Fruit fly (Drosophila melanogaster) whole organism, embryonic: Measurements from ENCODE around the gene CG43367.

ENCODE experiments used
- Aef1 ChIP-seq: fragments of 200-800 bp; sonication (Bioruptor generic); IDR thresholded peaks from 3 replicates; pipeline ENCODE4 v1.3.6; 2022; ENCODE audit warnings: missing biosample characterization, missing genetic modification characterization
- Atf3 ChIP-seq: fragments of 200-800 bp; sonication (Bioruptor generic); optimal IDR thresholded peaks from 3 replicates; lab custom pipeline; 2016; ENCODE audit warnings: missing biosample characterization, missing genetic modification characterization
- CG10147 ChIP-seq: fragments of 200-800 bp; sonication (Bioruptor generic); optimal IDR thresholded peaks from 2 replicates; lab custom pipeline; 2019; ENCODE audit warnings: missing biosample characterization, mild to moderate bottlenecking, missing genetic modification characterization, moderate library complexity
- CG10209 ChIP-seq: fragments of 200-800 bp; sonication (Bioruptor generic); optimal IDR thresholded peaks from 3 replicates; lab custom pipeline; 2017; ENCODE audit warnings: missing biosample characterization, mild to moderate bottlenecking, missing genetic modification characterization, missing genetic modification reagents
- CG10543 ChIP-seq: fragments of 200-800 bp; sonication (Bioruptor generic); optimal IDR thresholded peaks from 3 replicates; lab custom pipeline; 2017; ENCODE audit warnings: missing biosample characterization, mild to moderate bottlenecking, missing genetic modification characterization, moderate library complexity
- CG12299 ChIP-seq: fragments of 200-800 bp; sonication (Bioruptor generic); optimal IDR thresholded peaks from 2 replicates; lab custom pipeline; 2018; ENCODE audit warnings: missing biosample characterization, mild to moderate bottlenecking, missing genetic modification characterization
- CG13624 ChIP-seq: fragments of 200-800 bp; sonication (Bioruptor generic); optimal IDR thresholded peaks from 2 replicates; lab custom pipeline; 2016; ENCODE audit warnings: missing biosample characterization, missing genetic modification characterization
- CG3065 ChIP-seq: fragments of 200-800 bp; sonication (Bioruptor generic); optimal IDR thresholded peaks from 2 replicates; lab custom pipeline; 2016; ENCODE audit warnings: missing biosample characterization, missing genetic modification characterization
- CG31441 ChIP-seq: fragments of 200-800 bp; sonication (Bioruptor generic); IDR thresholded peaks from 2 replicates; pipeline ENCODE4 v1.3.6; 2022; ENCODE audit warnings: missing biosample characterization, missing genetic modification characterization
- CG34376 ChIP-seq: fragments of 200-800 bp; sonication (Bioruptor generic); optimal IDR thresholded peaks from 2 replicates; lab custom pipeline; 2018; ENCODE audit warnings: missing biosample characterization, mild to moderate bottlenecking, missing genetic modification characterization
- CG4707 ChIP-seq: fragments of 200-800 bp; sonication (Bioruptor generic); optimal IDR thresholded peaks from 2 replicates; lab custom pipeline; 2018; ENCODE audit warnings: missing biosample characterization, mild to moderate bottlenecking, missing genetic modification characterization, moderate library complexity
- CG6689 ChIP-seq: fragments of 200-800 bp; sonication (Bioruptor generic); IDR thresholded peaks from 2 replicates; pipeline ENCODE4 v1.3.6; 2022; ENCODE audit warnings: missing biosample characterization, missing genetic modification characterization
- CG7839 ChIP-seq: fragments of 200-800 bp; sonication (Bioruptor generic); optimal IDR thresholded peaks from 3 replicates; lab custom pipeline; 2018; ENCODE audit warnings: missing biosample characterization, mild to moderate bottlenecking, missing genetic modification characterization, moderate library complexity
- CG7928 ChIP-seq: fragments of 200-800 bp; sonication (Bioruptor generic); optimal IDR thresholded peaks from 2 replicates; lab custom pipeline; 2017; ENCODE audit warnings: missing biosample characterization, mild to moderate bottlenecking, missing genetic modification characterization
- CG8281 ChIP-seq: fragments of 200-800 bp; sonication (Bioruptor generic); optimal IDR thresholded peaks from 2 replicates; lab custom pipeline; 2018; ENCODE audit warnings: missing biosample characterization, mild to moderate bottlenecking, missing genetic modification characterization, moderate library complexity
- CG8388 ChIP-seq: fragments of 200-800 bp; sonication (Bioruptor generic); optimal IDR thresholded peaks from 2 replicates; lab custom pipeline; 2019; ENCODE audit warnings: missing biosample characterization, mild to moderate bottlenecking, missing genetic modification characterization, moderate library complexity
- Camta ChIP-seq: fragments of 200-800 bp; sonication (Bioruptor generic); optimal IDR thresholded peaks from 2 replicates; lab custom pipeline; 2016; ENCODE audit warnings: missing biosample characterization, missing genetic modification characterization
- Deaf1 ChIP-seq: fragments of 200-800 bp; optimal IDR thresholded peaks from 3 replicates; lab custom pipeline; 2019; ENCODE audit warnings: missing biosample characterization, mild to moderate bottlenecking, missing genetic modification characterization, moderate library complexity
- HmgD ChIP-seq: fragments of 200-800 bp; sonication (Bioruptor generic); optimal IDR thresholded peaks from 3 replicates; lab custom pipeline; 2016; ENCODE audit warnings: missing biosample characterization, missing genetic modification characterization
- Lpt ChIP-seq: fragments of >200 bp; optimal IDR thresholded peaks from 2 replicates; lab custom pipeline; 2018; ENCODE audit warnings: missing biosample characterization, missing genetic modification characterization
- MESR4 ChIP-seq: fragments of 200-800 bp; sonication (Bioruptor generic); optimal IDR thresholded peaks from 2 replicates; lab custom pipeline; 2018; ENCODE audit warnings: missing biosample characterization, mild to moderate bottlenecking, missing genetic modification characterization, moderate library complexity
- NK7.1 ChIP-seq: fragments of 200-800 bp; sonication (Bioruptor generic); optimal IDR thresholded peaks from 3 replicates; lab custom pipeline; 2016; ENCODE audit warnings: missing biosample characterization, missing genetic modification characterization
- Opbp ChIP-seq: fragments of 200-800 bp; sonication (Bioruptor generic); IDR thresholded peaks from 3 replicates; pipeline ENCODE4 v1.3.6; 2022; ENCODE audit warnings: missing biosample characterization, missing genetic modification characterization; ENCODE audit not compliant: partially characterized antibody
- PHDP ChIP-seq: fragments of 200-800 bp; sonication (Bioruptor generic); optimal IDR thresholded peaks from 3 replicates; lab custom pipeline; 2018; ENCODE audit warnings: missing biosample characterization, mild to moderate bottlenecking, missing genetic modification characterization, moderate library complexity
- Poxn ChIP-seq: fragments of 200-800 bp; sonication (Bioruptor generic); IDR thresholded peaks from 2 replicates; pipeline ENCODE4 v1.3.6; 2022; ENCODE audit warnings: missing biosample characterization, missing genetic modification characterization
- Six4 ChIP-seq: fragments of 200-800 bp; sonication (Bioruptor generic); optimal IDR thresholded peaks from 2 replicates; lab custom pipeline; 2016; ENCODE audit warnings: missing biosample characterization, missing genetic modification characterization
- Sry-δ ChIP-seq: fragments of 200-800 bp; sonication (Bioruptor generic); optimal IDR thresholded peaks from 2 replicates; lab custom pipeline; 2016; ENCODE audit warnings: missing biosample characterization, missing genetic modification characterization
- Usf ChIP-seq: fragments of 200-800 bp; sonication (Bioruptor generic); optimal IDR thresholded peaks from 2 replicates; lab custom pipeline; 2017; ENCODE audit warnings: missing genotype, missing biosample characterization, missing genetic modification characterization
- Xrp1 ChIP-seq: fragments of 200-800 bp; sonication (Bioruptor generic); IDR thresholded peaks from 2 replicates; pipeline ENCODE4 v1.3.6; 2022; ENCODE audit warnings: missing biosample characterization, missing genetic modification characterization
- bigmax ChIP-seq: fragments of 200-800 bp; sonication (Bioruptor generic); optimal IDR thresholded peaks from 2 replicates; lab custom pipeline; 2018; ENCODE audit warnings: missing biosample characterization, mild to moderate bottlenecking, missing genetic modification characterization
- chinmo ChIP-seq: fragments of 200-800 bp; sonication (Bioruptor generic); IDR thresholded peaks from 4 replicates; pipeline ENCODE4 v1.3.6; 2022; ENCODE audit warnings: missing biosample characterization, missing genetic modification characterization; ENCODE audit not compliant: partially characterized antibody
- crol ChIP-seq: fragments of 200-800 bp; sonication (Bioruptor generic); IDR thresholded peaks from 2 replicates; pipeline ENCODE4 v1.3.6; 2022; ENCODE audit warnings: missing biosample characterization, missing genetic modification characterization
- fd3F ChIP-seq: fragments of 200-800 bp; sonication (Bioruptor generic); optimal IDR thresholded peaks from 2 replicates; lab custom pipeline; 2018; ENCODE audit warnings: missing biosample characterization, mild to moderate bottlenecking, missing genetic modification characterization, moderate library complexity
- gce ChIP-seq: fragments of 200-800 bp; sonication (Bioruptor generic); IDR thresholded peaks from 3 replicates; pipeline ENCODE4 v1.3.6; 2022; ENCODE audit warnings: missing biosample characterization, missing genetic modification characterization
- gro ChIP-seq: fragments of 200-800 bp; sonication (Bioruptor generic); optimal IDR thresholded peaks from 2 replicates; lab custom pipeline; 2016; ENCODE audit warnings: missing biosample characterization, missing genetic modification characterization
- gsb ChIP-seq: fragments of 200-800 bp; sonication (Bioruptor generic); IDR thresholded peaks from 2 replicates; pipeline ENCODE4 v1.3.6; 2022; ENCODE audit warnings: missing biosample characterization, missing genetic modification characterization
- gt ChIP-seq: fragments of 200-800 bp; sonication (Bioruptor generic); IDR thresholded peaks from 2 replicates; pipeline ENCODE4 v1.3.6; 2022; ENCODE audit warnings: missing biosample characterization, missing genetic modification characterization
- hb ChIP-seq: fragments of 200-800 bp; sonication (Bioruptor generic); IDR thresholded peaks from 3 replicates; pipeline ENCODE4 v1.3.6; 2022; ENCODE audit warnings: missing biosample characterization, missing genetic modification characterization; ENCODE audit not compliant: partially characterized antibody
- jigr1 ChIP-seq: fragments of 200-800 bp; sonication (Bioruptor generic); IDR thresholded peaks from 3 replicates; pipeline ENCODE4 v1.3.6; 2022; ENCODE audit warnings: missing biosample characterization, missing genetic modification characterization
- klu ChIP-seq: fragments of 200-800 bp; sonication (Bioruptor generic); IDR thresholded peaks from 2 replicates; pipeline ENCODE4 v1.3.6; 2022; ENCODE audit warnings: missing biosample characterization, missing genetic modification characterization
- mam ChIP-seq: fragments of 200-800 bp; sonication (Bioruptor generic); optimal IDR thresholded peaks from 3 replicates; lab custom pipeline; 2016; ENCODE audit warnings: missing biosample characterization, missing genetic modification characterization
- nau ChIP-seq: fragments of 200-800 bp; sonication (Bioruptor generic); optimal IDR thresholded peaks from 3 replicates; lab custom pipeline; 2017; ENCODE audit warnings: missing biosample characterization, mild to moderate bottlenecking, missing genetic modification characterization, missing genetic modification reagents
- p53 ChIP-seq: fragments of 200-800 bp; sonication (Bioruptor generic); optimal IDR thresholded peaks from 2 replicates; lab custom pipeline; 2016; ENCODE audit warnings: missing biosample characterization, missing genetic modification characterization
- pfk ChIP-seq: fragments of 200-800 bp; sonication (Bioruptor generic); optimal IDR thresholded peaks from 2 replicates; lab custom pipeline; 2018; ENCODE audit warnings: missing biosample characterization, mild to moderate bottlenecking, missing genetic modification characterization, moderate library complexity
- phol ChIP-seq: fragments of 200-800 bp; sonication (Bioruptor generic); optimal IDR thresholded peaks from 3 replicates; lab custom pipeline; 2018; ENCODE audit warnings: missing biosample characterization, mild to moderate bottlenecking, missing genetic modification characterization, moderate library complexity
- pnt ChIP-seq: fragments of 200-800 bp; sonication (Bioruptor generic); optimal IDR thresholded peaks from 3 replicates; lab custom pipeline; 2016; ENCODE audit warnings: missing biosample characterization, missing genetic modification characterization
- sim ChIP-seq: fragments of 200-800 bp; sonication (Bioruptor generic); IDR thresholded peaks from 2 replicates; pipeline ENCODE4 v1.3.6; 2022; ENCODE audit warnings: missing biosample characterization, missing genetic modification characterization
- sqz ChIP-seq: fragments of 200-800 bp; sonication (Bioruptor generic); optimal IDR thresholded peaks from 3 replicates; lab custom pipeline; 2018; ENCODE audit warnings: missing biosample characterization, mild to moderate bottlenecking, missing genetic modification characterization
- tna ChIP-seq: fragments of 200-800 bp; sonication (Bioruptor generic); IDR thresholded peaks from 2 replicates; pipeline ENCODE4 v1.3.6; 2022; ENCODE audit warnings: missing biosample characterization, missing genetic modification characterization; ENCODE audit not compliant: partially characterized antibody
- tup ChIP-seq: fragments of 200-800 bp; sonication (Bioruptor generic); optimal IDR thresholded peaks from 2 replicates; lab custom pipeline; 2016; ENCODE audit warnings: missing biosample characterization, mild to moderate bottlenecking, missing genetic modification characterization, moderate library complexity

CG43367 gene

dm6 chr3L:4228187-4228836 is 34.5 kb downstream of the CG43367 start (continued):
- TF ChIP-seq p53 (peak; percentile 83), CG6689 (GFP tag; lab: Robert Waterston, UW) (peak; percentile 96), Deaf1 (tag; lab: Kevin White, UChicago) (peak; percentile 81), phol (tag; lab: Kevin White, UChicago) (peak; percentile 96), bigmax (GFP tag; lab: Kevin White, UChicago) (peak; percentile 38), Six4 (GFP tag; lab: Kevin White, UChicago) (peak; percentile 94), klu (GFP tag; lab: Robert Waterston, UW) (peak; percentile 87), CG13624 (GFP tag; lab: Kevin White, UChicago) (peak; percentile 90), mam (GFP tag; lab: Kevin White, UChicago) (peak; percentile 89), tna (GFP tag; lab: Robert Waterston, UW) (no peak), CG8388 (GFP tag; lab: Kevin White, UChicago) (peak; percentile 97), CG10543 (GFP tag; lab: Kevin White, UChicago) (peak; percentile 94), pfk (GFP tag; lab: Kevin White, UChicago) (peak; percentile 30), Camta (peak; percentile 93), Poxn (GFP tag; lab: Robert Waterston, UW) (peak; percentile 41; the same call in 1 of the 2 replicates), Opbp (GFP tag; lab: Robert Waterston, UW) (peak; percentile 42; the same call in 1 of the 3 replicates), CG12299 (tag; lab: Kevin White, UChicago) (peak; percentile 92), sim (peak; percentile 95), tup (GFP tag; lab: Kevin White, UChicago) (peak; percentile 91), gro (GFP tag; lab: Kevin White, UChicago) (peak; percentile 49), CG8281 (peak; percentile 78), Xrp1 (GFP tag; lab: Robert Waterston, UW) (peak; percentile 98), CG4707 (peak; percentile 93), Lpt (GFP tag; lab: Kevin White, UChicago) (no peak), gsb (GFP tag; lab: Robert Waterston, UW) (peak; percentile 88), CG7839 (peak; percentile 97), CG10147 (GFP tag; lab: Kevin White, UChicago) (peak; percentile 88), HmgD (GFP tag; lab: Kevin White, UChicago) (peak; percentile 77), CG10209 (GFP tag; lab: Kevin White, UChicago) (peak; percentile 95), gce (GFP tag; lab: Robert Waterston, UW) (peak; percentile 98), CG31441 (GFP tag; lab: Robert Waterston, UW) (peak; percentile 98), CG7928 (GFP tag; lab: Kevin White, UChicago) (peak; percentile 61), jigr1 (GFP tag; lab: Robert Waterston, UW) (peak; percentile 93), hb (GFP tag; lab: Robert Waterston, UW) (no peak), nau (GFP tag; lab: Kevin White, UChicago) (peak; percentile 94), Usf (GFP tag; lab: Kevin White, UChicago) (peak; percentile 78), sqz (GFP tag; lab: Kevin White, UChicago) (peak; percentile 92), chinmo (GFP tag; lab: Robert Waterston, UW) (no peak), Sry-δ (GFP tag; lab: Kevin White, UChicago) (peak; percentile 68), MESR4 (GFP tag; lab: Kevin White, UChicago) (peak; percentile 56), Atf3 (GFP tag; lab: Kevin White, UChicago) (peak; percentile 97), fd3F (GFP tag; lab: Kevin White, UChicago) (peak; percentile 84), CG34376 (GFP tag; lab: Kevin White, UChicago) (peak; percentile 68), crol (GFP tag; lab: Robert Waterston, UW) (peak; percentile 97), PHDP (tag; lab: Kevin White, UChicago) (peak; percentile 95), NK7.1 (GFP tag; lab: Kevin White, UChicago) (peak; percentile 94), Aef1 (GFP tag; lab: Robert Waterston, UW) (peak; percentile 95), gt (GFP tag; lab: Robert Waterston, UW) (peak; percentile 94), CG3065 (GFP tag; lab: Kevin White, UChicago) (peak; percentile 89), pnt (GFP tag; lab: Kevin White, UChicago) (peak; percentile 95)
